Worm (Caenorhabditis elegans): ENCODE measurements around the gene srh-240.

The srh-240 gene

DNA sequence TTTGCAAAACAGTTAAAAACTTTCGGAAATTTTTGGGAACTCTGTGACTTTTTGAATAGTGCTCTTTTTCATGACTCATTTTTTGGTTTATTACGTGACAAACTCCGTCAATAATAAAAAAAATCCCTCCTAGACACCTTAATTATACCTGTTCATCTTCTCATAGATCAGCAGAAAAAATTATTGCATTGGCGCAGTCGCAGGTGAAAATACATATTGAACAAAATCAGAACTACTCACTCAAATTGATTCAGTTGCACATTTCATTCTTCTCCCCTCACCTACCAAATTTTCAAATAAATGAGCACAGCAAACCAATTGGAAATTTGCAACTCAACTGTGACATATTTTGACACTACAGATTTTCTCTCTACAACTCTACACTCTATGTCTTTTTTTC is 28.0 kb downstream of the srh-240 start, which contains the start of gene srh-127:
TSS of gene srh-127 (plus strand) at position 301 of the 400 bp plus-strand sequence.
- no peak for TF ChIP-seq unc-62 (GFP tag; optimal IDR thresholded peaks at IDR 0.05)

DNA sequence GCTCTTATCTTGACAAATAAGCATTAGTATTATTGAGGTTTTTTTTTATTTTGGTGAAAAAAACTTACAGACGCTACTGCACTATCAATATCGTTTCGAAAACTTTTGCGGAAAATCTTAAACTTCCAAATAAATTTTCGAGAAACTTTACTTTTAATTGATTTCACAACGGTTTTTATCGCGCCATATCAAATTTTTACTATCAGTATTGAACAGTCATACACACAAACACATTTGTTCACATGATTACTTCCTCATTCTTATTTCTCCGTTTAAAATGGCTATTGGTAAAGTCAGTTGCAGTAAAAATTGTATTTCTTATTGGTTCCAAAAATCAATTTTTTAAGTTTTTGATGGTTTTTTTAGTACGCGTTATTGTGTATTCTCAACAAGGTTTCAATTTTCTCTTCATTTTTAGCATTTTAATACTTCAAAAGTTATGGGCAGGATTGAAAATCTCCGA is 31.2 kb downstream of the srh-240 start, which contains the start of gene pals-32:
TSS of gene pals-32 (plus strand) at position 413 of the 463 bp plus-strand sequence.
- no peak for TF ChIP-seq unc-62 (GFP tag; optimal IDR thresholded peaks at IDR 0.05)

DNA sequence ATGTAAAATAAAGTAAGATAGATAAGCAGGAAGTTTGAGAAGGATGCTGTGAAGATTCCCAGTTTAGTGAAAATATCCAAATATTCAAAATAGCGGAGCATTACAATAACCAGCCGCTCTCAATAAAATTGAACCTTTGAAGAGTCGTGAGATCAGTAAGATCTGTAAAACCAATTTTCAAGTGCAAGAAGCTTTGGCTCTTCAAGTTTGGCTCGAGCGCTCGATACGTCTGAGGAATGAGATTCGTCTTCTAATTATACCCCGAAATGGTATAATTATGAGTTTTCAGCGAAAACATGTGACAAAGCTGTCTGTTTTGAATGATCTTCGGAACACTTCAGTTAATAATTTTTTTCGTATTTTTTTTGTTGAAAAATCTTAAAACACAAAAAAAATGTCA is 34.9 kb downstream of the srh-240 start, which contains the start of gene str-46:
TSS of gene str-46 (minus strand) at position 101 of the 400 bp plus-strand sequence.
- no peak for TF ChIP-seq unc-62 (GFP tag; optimal IDR thresholded peaks at IDR 0.05)

DNA sequence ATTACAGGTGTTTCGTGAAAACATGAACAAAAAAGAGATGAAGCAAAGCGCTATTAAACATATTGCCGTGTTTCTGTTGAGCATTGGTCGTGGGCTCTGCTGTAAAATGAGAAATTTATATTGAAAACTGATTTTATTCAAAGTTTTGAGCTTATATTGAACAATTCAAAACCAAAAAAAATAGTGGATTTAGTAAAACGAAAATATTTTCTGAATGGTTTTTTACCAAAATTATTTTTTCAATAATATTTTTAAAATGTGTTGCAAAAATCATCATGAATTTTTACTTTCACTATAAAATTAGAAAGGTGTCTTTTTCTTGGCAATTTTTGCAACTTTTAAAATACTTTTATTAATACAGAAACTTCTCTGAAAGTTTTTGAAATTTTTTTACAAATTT is 38.2 kb downstream of the srh-240 start, which contains the start of gene C31B8.7:
TSS of gene C31B8.7 (minus strand) at position 101 of the 400 bp plus-strand sequence.
- TF ChIP-seq unc-62 (GFP tag; optimal IDR thresholded peaks at IDR 0.05) = no peak

DNA sequence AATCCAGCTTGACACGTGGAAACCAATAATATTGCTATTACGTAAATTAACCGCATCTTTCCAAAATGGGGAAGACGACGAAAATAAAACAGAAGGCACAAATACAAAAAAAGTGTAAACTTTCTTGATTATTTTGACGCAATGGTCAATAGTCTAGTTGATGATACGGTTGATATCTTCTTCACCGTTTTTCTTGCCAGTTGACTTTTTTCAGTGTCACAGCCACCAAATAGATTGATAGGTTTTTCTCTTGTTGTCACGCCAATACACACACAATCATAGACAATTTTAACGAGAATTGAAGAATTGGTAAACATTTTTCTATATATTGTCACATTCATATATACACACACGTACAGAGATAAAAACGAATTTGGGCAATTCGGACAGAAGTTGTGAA is 44.5 kb downstream of the srh-240 start, which contains the start of gene zmp-3:
TSS of gene zmp-3 (minus strand) at position 101 of the 400 bp plus-strand sequence.
- TF ChIP-seq unc-62 (GFP tag; optimal IDR thresholded peaks at IDR 0.05) = no peak

DNA sequence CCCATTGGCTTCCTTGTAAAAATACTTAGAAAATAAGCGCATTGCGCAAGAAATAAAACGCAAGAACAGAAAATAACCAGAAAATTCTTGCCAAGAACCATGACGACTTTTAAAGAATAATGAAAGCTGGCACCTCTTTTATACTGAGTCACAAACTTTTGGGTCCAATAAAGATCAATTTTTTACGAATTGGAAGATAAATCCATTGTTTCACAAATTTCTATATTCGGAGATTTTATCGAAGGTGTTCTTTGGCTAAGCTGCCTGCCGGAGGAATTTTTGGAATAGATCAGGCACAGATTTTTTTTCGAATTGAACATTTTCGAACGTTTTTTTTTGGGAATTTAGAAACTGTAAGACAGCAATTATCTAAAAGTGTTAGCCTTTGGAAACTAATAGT is 47.9 kb downstream of the srh-240 start, which contains the start of gene C31B8.9:
TSS of gene C31B8.9 (minus strand) at position 101 of the 400 bp plus-strand sequence.
- no peak for TF ChIP-seq unc-62 (GFP tag; optimal IDR thresholded peaks at IDR 0.05)

DNA sequence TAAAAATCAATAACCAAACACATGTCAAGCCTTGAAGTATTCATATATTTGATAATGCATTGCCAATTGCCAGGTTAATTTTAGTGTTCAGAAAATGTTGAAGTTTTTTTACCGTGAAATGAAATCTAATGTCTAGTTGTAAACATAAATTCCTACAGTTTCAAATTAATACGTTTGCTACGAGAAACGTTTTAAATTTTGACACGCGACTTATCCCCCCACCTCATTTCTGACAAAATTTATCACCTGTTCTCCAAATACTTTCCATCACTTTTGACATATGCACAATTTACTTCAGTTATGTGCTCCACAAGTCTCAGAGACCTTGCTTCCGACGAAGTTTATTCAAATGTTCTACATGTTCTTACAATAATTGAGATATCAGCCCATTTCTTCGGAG is 48.9 kb downstream of the srh-240 start, which contains the start of gene srh-146:
TSS of gene srh-146 (plus strand) at position 301 of the 400 bp plus-strand sequence.
- no peak for TF ChIP-seq unc-62 (GFP tag; optimal IDR thresholded peaks at IDR 0.05)
